Fruit fly (Drosophila melanogaster): ENCODE results near the gene CG4477.

CG4477 gene

dm6 chr3L:9249925-9250324 is at the start of gene CG4477:
CG4477 (plus strand) TSS chr3L:9250225.
- TF ChIP-seq Jarid2 (GFP tag; optimal IDR thresholded peaks at IDR 0.05): no peak
- TF ChIP-seq CG10979 (tag; optimal IDR thresholded peaks at IDR 0.05): no peak
- no peak for TF ChIP-seq lab (GFP tag; optimal IDR thresholded peaks at IDR 0.05)
- TF ChIP-seq Dbx (GFP tag; IDR thresholded peaks at IDR 0.05): no peak
- TF ChIP-seq gfzf (GFP tag; optimal IDR thresholded peaks at IDR 0.05): no peak
- no peak for TF ChIP-seq sens-2 (GFP tag; IDR thresholded peaks at IDR 0.05)
- TF ChIP-seq CG14014 (GFP tag; IDR thresholded peaks at IDR 0.05): no peak
- TF ChIP-seq unpg (GFP tag; optimal IDR thresholded peaks at IDR 0.05): no peak
- no peak for TF ChIP-seq schlank (tag; optimal IDR thresholded peaks at IDR 0.05)
- no peak for TF ChIP-seq sqz (GFP tag; optimal IDR thresholded peaks at IDR 0.05)
- no peak for TF ChIP-seq fd102C (GFP tag; optimal IDR thresholded peaks at IDR 0.05)
- TF ChIP-seq CG18476 (GFP tag; optimal IDR thresholded peaks at IDR 0.05): no peak
- TF ChIP-seq CG43689 (GFP tag; IDR thresholded peaks at IDR 0.05): no peak
- TF ChIP-seq CG6254 (GFP tag; optimal IDR thresholded peaks at IDR 0.05): no peak
- TF ChIP-seq chinmo (GFP tag; IDR thresholded peaks at IDR 0.05; ENCODE audit: partially characterized antibody): no peak
- TF ChIP-seq Sox102F (GFP tag; optimal IDR thresholded peaks at IDR 0.05): no peak
- no peak for TF ChIP-seq tx (GFP tag; optimal IDR thresholded peaks at IDR 0.05)
- TF ChIP-seq CG33557 (GFP tag; optimal IDR thresholded peaks at IDR 0.05): no peak
- no peak for TF ChIP-seq CG1603 (tag; optimal IDR thresholded peaks at IDR 0.05)

dm6 chr3L:9208704-9209405 is 41.2 kb upstream of the CG4477 start, which contains the start of gene Slc45-1:
Slc45-1 (minus strand) TSS chr3L:9208853.
- peak; percentile 45 for TF ChIP-seq CG7839 (tag; optimal IDR thresholded peaks at IDR 0.05)
- no peak for TF ChIP-seq CG15479 (GFP tag; optimal IDR thresholded peaks at IDR 0.05)
- TF ChIP-seq CG9727 (GFP tag; optimal IDR thresholded peaks at IDR 0.05): peak; percentile 20
- peak; percentile 68 for TF ChIP-seq Med (GFP tag)
- peak; percentile 43; the same call in 1 of the 2 replicates for TF ChIP-seq Drgx (GFP tag; IDR thresholded peaks at IDR 0.05)
- TF ChIP-seq row (GFP tag; IDR thresholded peaks at IDR 0.05): 0 out of 3 replicates have a peak, but pooled peaks have one; percentile 6
- no peak for TF ChIP-seq CG4424 (GFP tag; optimal IDR thresholded peaks at IDR 0.05)
- 0 out of 2 replicates have a peak, but pooled peaks have one; percentile 28 for TF ChIP-seq CG31441 (GFP tag; IDR thresholded peaks at IDR 0.05)
- TF ChIP-seq Hr51 (GFP tag; optimal IDR thresholded peaks at IDR 0.05): peak in 1 of 2 experiments; percentile 5
- peak; percentile 9 for TF ChIP-seq nmo (GFP tag; optimal IDR thresholded peaks at IDR 0.05)
- peak; percentile 31 for TF ChIP-seq CG11504 (tag; optimal IDR thresholded peaks at IDR 0.05)
- TF ChIP-seq Six4 (GFP tag; optimal IDR thresholded peaks at IDR 0.05): no peak
- TF ChIP-seq slbo (GFP tag; IDR thresholded peaks at IDR 0.05): peak; percentile 31; the same call in 1 of the 2 replicates
- TF ChIP-seq CG12769 (tag; optimal IDR thresholded peaks at IDR 0.05): peak; percentile 59
- no peak for TF ChIP-seq CG16863 (GFP tag; optimal IDR thresholded peaks at IDR 0.05)
- no peak for TF ChIP-seq Dp (GFP tag; optimal IDR thresholded peaks at IDR 0.05)
- no peak for TF ChIP-seq lilli (GFP tag; optimal IDR thresholded peaks at IDR 0.05)
- peak; percentile 50 for TF ChIP-seq Deaf1 (tag; optimal IDR thresholded peaks at IDR 0.05)
- TF ChIP-seq CG12236 (GFP tag; optimal IDR thresholded peaks at IDR 0.05): no peak
- peak; percentile 11 for TF ChIP-seq phol (tag; optimal IDR thresholded peaks at IDR 0.05)
- peak; percentile 12 for TF ChIP-seq dmrt99B (tag; optimal IDR thresholded peaks at IDR 0.05)
- TF ChIP-seq Pdp1 (GFP tag; optimal IDR thresholded peaks at IDR 0.05): peak in 1 of 2 experiments; percentile 12
- TF ChIP-seq gem (tag; optimal IDR thresholded peaks at IDR 0.05): peak; percentile 40
- peak; percentile 21 for TF ChIP-seq dmrt11E (tag; optimal IDR thresholded peaks at IDR 0.05)
- TF ChIP-seq nerfin-1 (tag; optimal IDR thresholded peaks at IDR 0.05): no peak
- TF ChIP-seq TFAM (GFP tag; optimal IDR thresholded peaks at IDR 0.05): no peak
- TF ChIP-seq Trl (optimal IDR thresholded peaks at IDR 0.05): peak; percentile 35 to 41
- no peak for TF ChIP-seq Trl (GFP tag; optimal IDR thresholded peaks at IDR 0.05)
- no peak for TF ChIP-seq sens (GFP tag)
- TF ChIP-seq esg (GFP tag; conservative IDR thresholded peaks at IDR 0.05): no peak

All from whole organism, embryonic.